Worm (Caenorhabditis elegans): Measurements from ENCODE around the gene srp-7.

DNA sequence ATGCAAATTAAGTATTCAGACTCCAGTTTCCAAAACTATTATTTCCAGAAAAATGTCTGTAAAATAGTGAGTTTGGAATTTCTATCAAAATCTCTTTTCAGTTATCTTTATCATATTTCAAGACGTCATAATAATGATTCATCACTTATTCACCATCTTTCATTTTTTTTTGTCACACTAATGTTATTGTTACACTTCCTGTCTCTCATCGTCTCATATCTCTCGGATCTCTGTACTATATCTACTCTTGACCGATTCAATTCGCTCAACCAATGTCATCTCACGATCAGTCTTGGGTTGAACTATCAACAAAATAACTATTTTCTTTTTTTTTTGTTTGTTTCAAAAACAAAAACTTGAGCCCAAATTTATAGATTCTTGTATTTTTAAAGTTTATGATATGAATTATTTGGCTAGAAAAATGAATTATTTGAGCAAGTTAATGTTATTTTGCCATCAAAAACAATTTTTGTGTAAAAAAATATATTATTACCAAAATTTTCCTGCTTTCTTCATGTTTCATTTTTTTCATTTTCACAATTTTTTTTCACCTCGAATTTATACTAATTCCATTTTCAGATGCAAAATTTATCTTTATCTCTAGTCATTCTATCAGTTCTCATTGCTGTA is 22.4 kb downstream of the srp-7 start, which contains the start of gene cri-2:
- TF ChIP-seq hmg-4 (GFP tag; optimal IDR thresholded peaks at IDR 0.05) = no peak
- no peak for TF ChIP-seq tbx-37 (GFP tag; conservative IDR thresholded peaks at IDR 0.05)
- TF ChIP-seq aly-1 (tag; optimal IDR thresholded peaks at IDR 0.05) = no peak

Data from whole organism, early embryonic.